Worm (Caenorhabditis elegans) whole organism, late embryonic: ENCODE results near the gene srsx-9.

ENCODE experiments used
- C08G9.2 ChIP-seq: sonication (generic microtip); optimal IDR thresholded peaks from 2 replicates; lab custom pipeline; 2016; ENCODE audit warnings: mild to moderate bottlenecking, missing genetic modification characterization, moderate library complexity, missing compliant biosample characterization
- K02D7.2 ChIP-seq: sonication (generic microtip); optimal IDR thresholded peaks from 2 replicates; lab custom pipeline; 2017; ENCODE audit warnings: mild to moderate bottlenecking, missing genetic modification characterization, missing compliant biosample characterization
- K09A11.1 ChIP-seq: sonication (generic microtip); optimal IDR thresholded peaks from 2 replicates; lab custom pipeline; 2017; ENCODE audit warnings: antibody characterized with exemption, mild to moderate bottlenecking, missing genetic modification characterization, missing compliant biosample characterization; ENCODE audit not compliant: insufficient read depth
- T23F11.4 ChIP-seq: fragments of 200-800 bp; sonication (Bioruptor generic); optimal IDR thresholded peaks from 2 replicates; lab custom pipeline; 2018; ENCODE audit warnings: mild to moderate bottlenecking, missing genetic modification characterization, missing compliant biosample characterization
- ahr-1 ChIP-seq: sonication (generic microtip); optimal IDR thresholded peaks from 2 replicates; lab custom pipeline; 2016; ENCODE audit warnings: missing genetic modification characterization, missing compliant biosample characterization
- ceh-18 ChIP-seq: sonication (generic microtip); optimal IDR thresholded peaks from 2 replicates; lab custom pipeline; 2016; ENCODE audit warnings: missing genetic modification characterization, missing compliant biosample characterization
- ceh-2 ChIP-seq: sonication (generic microtip); optimal IDR thresholded peaks from 2 replicates; lab custom pipeline; 2016; ENCODE audit warnings: missing genotype, missing genetic modification characterization, missing compliant biosample characterization
- ceh-22 ChIP-seq: sonication (generic microtip); optimal IDR thresholded peaks from 2 replicates; lab custom pipeline; 2017; ENCODE audit warnings: missing biosample characterization, missing genetic modification characterization
- ceh-30 ChIP-seq: fragments of 150-350 bp; optimal IDR thresholded peaks from 2 replicates; lab custom pipeline; 2014; ENCODE audit warnings: missing biosample characterization, missing genetic modification characterization
- ceh-31 ChIP-seq: sonication (generic microtip); optimal IDR thresholded peaks from 2 replicates; lab custom pipeline; 2016; ENCODE audit warnings: missing genetic modification characterization, missing compliant biosample characterization
- ceh-45 ChIP-seq: fragments of 200-800 bp; sonication (Bioruptor generic); IDR thresholded peaks from 2 replicates; pipeline ENCODE4 v1.3.6; 2022; ENCODE audit warnings: missing genetic modification reagents, missing genetic modification characterization, missing compliant biosample characterization
- ceh-6 ChIP-seq: fragments of 200-800 bp; sonication (Bioruptor generic); optimal IDR thresholded peaks from 2 replicates; lab custom pipeline; 2018; ENCODE audit warnings: mild to moderate bottlenecking, missing genetic modification characterization, missing compliant biosample characterization
- dve-1 ChIP-seq: sonication (generic microtip); optimal IDR thresholded peaks from 2 replicates; lab custom pipeline; 2017; ENCODE audit warnings: antibody characterized with exemption, mild to moderate bottlenecking, missing genetic modification characterization, missing compliant biosample characterization
- elt-2 ChIP-seq: sonication (generic microtip); optimal IDR thresholded peaks from 2 replicates; lab custom pipeline; 2016; ENCODE audit warnings: missing genetic modification reagents, missing genetic modification characterization, missing compliant biosample characterization
- ets-4 ChIP-seq: sonication (generic microtip); optimal IDR thresholded peaks from 2 replicates; lab custom pipeline; 2016; ENCODE audit warnings: missing genetic modification characterization, missing compliant biosample characterization
- eyg-1 ChIP-seq: sonication (generic microtip); optimal IDR thresholded peaks from 2 replicates; lab custom pipeline; 2016; ENCODE audit warnings: missing genotype, missing genetic modification characterization, missing compliant biosample characterization
- fax-1 ChIP-seq: sonication (generic microtip); optimal IDR thresholded peaks from 2 replicates; lab custom pipeline; 2016; ENCODE audit warnings: missing genotype, missing genetic modification characterization, missing compliant biosample characterization
- fkh-6 ChIP-seq: sonication (generic microtip); optimal IDR thresholded peaks from 2 replicates; lab custom pipeline; 2016; ENCODE audit warnings: missing genetic modification characterization, missing compliant biosample characterization
- hlh-15 ChIP-seq: sonication (generic microtip); optimal IDR thresholded peaks from 2 replicates; lab custom pipeline; 2016; ENCODE audit warnings: missing genetic modification characterization, missing compliant biosample characterization
- hlh-30 ChIP-seq: sonication (generic microtip); optimal IDR thresholded peaks from 2 replicates; lab custom pipeline; 2017; ENCODE audit warnings: antibody characterized with exemption, missing genetic modification characterization, missing compliant biosample characterization; ENCODE audit not compliant: insufficient read depth
- hlh-8 ChIP-seq: sonication (generic microtip); optimal IDR thresholded peaks from 2 replicates; lab custom pipeline; 2016; ENCODE audit warnings: missing genotype, missing genetic modification characterization, missing compliant biosample characterization
- lim-6 ChIP-seq: sonication (generic microtip); optimal IDR thresholded peaks from 2 replicates; lab custom pipeline; 2016; ENCODE audit warnings: missing genetic modification characterization, missing compliant biosample characterization
- lin-11 ChIP-seq: fragments of 200-800 bp; sonication (Bioruptor generic); optimal IDR thresholded peaks from 2 replicates; lab custom pipeline; 2018; ENCODE audit warnings: mild to moderate bottlenecking, missing genetic modification characterization, missing compliant biosample characterization
- madf-2 ChIP-seq: sonication (generic microtip); optimal IDR thresholded peaks from 2 replicates; lab custom pipeline; 2017; ENCODE audit warnings: missing genetic modification characterization, missing compliant biosample characterization
- nhr-11 ChIP-seq: fragments of 150-350 bp; optimal IDR thresholded peaks from 2 replicates; lab custom pipeline; 2014; ENCODE audit warnings: missing biosample characterization, missing genetic modification characterization
- nhr-232 ChIP-seq: sonication (generic microtip); optimal IDR thresholded peaks from 2 replicates; lab custom pipeline; 2016; ENCODE audit warnings: missing genetic modification characterization, missing compliant biosample characterization
- odd-2 ChIP-seq: sonication (generic microtip); optimal IDR thresholded peaks from 2 replicates; lab custom pipeline; 2017; ENCODE audit warnings: antibody characterized with exemption, mild to moderate bottlenecking, missing genetic modification characterization, missing compliant biosample characterization
- pha-2 ChIP-seq: sonication (generic microtip); optimal IDR thresholded peaks from 2 replicates; lab custom pipeline; 2017; ENCODE audit warnings: mild to moderate bottlenecking, missing genetic modification characterization, missing compliant biosample characterization
- pha-4 ChIP-seq: fragments of 150-350 bp; optimal IDR thresholded peaks from 2 replicates; lab custom pipeline; 2018; ENCODE audit warnings: missing biosample characterization, missing genetic modification reagents, missing genetic modification characterization
- pqm-1 ChIP-seq: sonication (generic microtip); optimal IDR thresholded peaks from 2 replicates; lab custom pipeline; 2016; ENCODE audit warnings: missing genetic modification characterization, missing compliant biosample characterization
- pros-1 ChIP-seq: fragments of 150-350 bp; optimal IDR thresholded peaks from 2 replicates; lab custom pipeline; 2014; ENCODE audit warnings: missing biosample characterization, missing genetic modification reagents, missing genetic modification characterization
- ref-2 ChIP-seq: sonication (generic microtip); optimal IDR thresholded peaks from 2 replicates; lab custom pipeline; 2016; ENCODE audit warnings: missing genetic modification characterization, missing compliant biosample characterization
- rnt-1 ChIP-seq: sonication (generic microtip); optimal IDR thresholded peaks from 2 replicates; lab custom pipeline; 2016; ENCODE audit warnings: missing genetic modification characterization, missing compliant biosample characterization
- sdc-2 ChIP-seq: sonication (generic microtip); optimal IDR thresholded peaks from 2 replicates; lab custom pipeline; 2016; ENCODE audit warnings: missing genotype, missing genetic modification characterization, missing compliant biosample characterization
- sox-2 ChIP-seq: fragments of 200-800 bp; sonication (Bioruptor generic); IDR thresholded peaks from 2 replicates; pipeline ENCODE4 v1.3.6; 2022; ENCODE audit warnings: missing genetic modification reagents, missing genetic modification characterization, missing compliant biosample characterization
- sox-4 ChIP-seq: sonication (generic microtip); optimal IDR thresholded peaks from 2 replicates; lab custom pipeline; 2017; ENCODE audit warnings: mild to moderate bottlenecking, missing genetic modification characterization, inconsistent platforms, missing compliant biosample characterization
- tbx-2 ChIP-seq: sonication (generic microtip); optimal IDR thresholded peaks from 2 replicates; lab custom pipeline; 2016; ENCODE audit warnings: missing genetic modification characterization, missing compliant biosample characterization
- tbx-7 ChIP-seq: sonication (generic microtip); optimal IDR thresholded peaks from 2 replicates; lab custom pipeline; 2016; ENCODE audit warnings: missing genotype, missing genetic modification characterization, missing compliant biosample characterization
- ttx-3 ChIP-seq: sonication (generic microtip); optimal IDR thresholded peaks from 2 replicates; lab custom pipeline; 2016; ENCODE audit warnings: missing genetic modification reagents, missing genetic modification characterization, missing compliant biosample characterization
- unc-42 ChIP-seq: sonication (generic microtip); optimal IDR thresholded peaks from 2 replicates; lab custom pipeline; 2016; ENCODE audit warnings: missing genotype, missing genetic modification characterization, missing compliant biosample characterization
- unc-86 ChIP-seq: sonication (generic microtip); optimal IDR thresholded peaks from 2 replicates; lab custom pipeline; 2016; ENCODE audit warnings: missing genetic modification characterization, missing compliant biosample characterization
- ztf-16 ChIP-seq: sonication (generic microtip); optimal IDR thresholded peaks from 2 replicates; lab custom pipeline; 2017; ENCODE audit warnings: missing genetic modification characterization, missing compliant biosample characterization

Gene srsx-9

ce11 chrV:4983091-4983490 is 10.2 kb upstream of the srsx-9 start, which contains the start of gene srsx-13:
TSS of gene srsx-13 (minus strand) at chrV:4983191.
- TF ChIP-seq hlh-30 (tag; lab: Kevin White, UChicago), result no peak
- no peak for TF ChIP-seq unc-42 (tag; lab: Kevin White, UChicago)
- TF ChIP-seq ceh-2 (tag; lab: Kevin White, UChicago), result no peak
- TF ChIP-seq C08G9.2 (tag; lab: Kevin White, UChicago), result no peak
- TF ChIP-seq unc-86 (tag; lab: Kevin White, UChicago), result no peak
- TF ChIP-seq sdc-2 (tag; lab: Kevin White, UChicago), result no peak
- no peak for TF ChIP-seq tbx-7 (tag; lab: Kevin White, UChicago)
- no peak for TF ChIP-seq pha-2
- TF ChIP-seq dve-1 (tag; lab: Kevin White, UChicago), result no peak
- no peak for TF ChIP-seq fkh-6 (tag; lab: Kevin White, UChicago)
- no peak for TF ChIP-seq sox-2 (GFP tag; lab: Robert Waterston, UW)
- TF ChIP-seq eyg-1 (tag; lab: Kevin White, UChicago), result no peak
- no peak for TF ChIP-seq lim-6 (tag; lab: Kevin White, UChicago)
- no peak for TF ChIP-seq ztf-16 (tag; lab: Kevin White, UChicago)
- no peak for TF ChIP-seq pros-1 (tag; lab: Kevin White, UChicago)

ce11 chrV:4980873-4981272 is 8.0 kb upstream of the srsx-9 start, which contains the start of gene srsx-12:
TSS of gene srsx-12 (minus strand) at chrV:4980973.
- TF ChIP-seq tbx-2 (no peak), pha-4 (tag; lab: Kevin White, UChicago) (no peak), elt-2 (no peak), sdc-2 (tag; lab: Kevin White, UChicago) (no peak), dve-1 (tag; lab: Kevin White, UChicago) (no peak), hlh-8 (tag; lab: Kevin White, UChicago) (no peak), sox-4 (tag; lab: Kevin White, UChicago) (no peak)

- TF ChIP-seq ceh-22 (tag; lab: Kevin White, UChicago), result no peak
- TF ChIP-seq elt-2, result no peak
- TF ChIP-seq ceh-2 (tag; lab: Kevin White, UChicago), result no peak
- no peak for TF ChIP-seq ceh-18
- TF ChIP-seq ztf-16 (tag; lab: Kevin White, UChicago), result no peak
- no peak for TF ChIP-seq ceh-30 (tag; lab: Kevin White, UChicago)
- no peak for TF ChIP-seq unc-42 (tag; lab: Kevin White, UChicago)
- TF ChIP-seq unc-86 (tag; lab: Kevin White, UChicago), result no peak
- TF ChIP-seq tbx-7 (tag; lab: Kevin White, UChicago), result no peak
- no peak for TF ChIP-seq pha-2
- no peak for TF ChIP-seq dve-1 (tag; lab: Kevin White, UChicago)
- TF ChIP-seq T23F11.4 (GFP tag; lab: Kevin White, UChicago), result no peak
- no peak for TF ChIP-seq lim-6 (tag; lab: Kevin White, UChicago)
- TF ChIP-seq ahr-1 (tag; lab: Kevin White, UChicago), result no peak
- no peak for TF ChIP-seq ceh-31 (tag; lab: Kevin White, UChicago)
Measured at ce11 chrV:4980094-4980493, 7.3 kb upstream of the srsx-9 start.

- TF ChIP-seq pqm-1 (tag; lab: Kevin White, UChicago) (no peak), ets-4 (tag; lab: Kevin White, UChicago) (no peak), tbx-7 (tag; lab: Kevin White, UChicago) (no peak), ceh-45 (GFP tag; lab: Robert Waterston, UW) (no peak), odd-2 (tag; lab: Kevin White, UChicago) (no peak), dve-1 (tag; lab: Kevin White, UChicago) (no peak)
- TF ChIP-seq, all 69 proteins: peak for 0
Measured at ce11 chrV:4979060-4979459, 6.2 kb upstream of the srsx-9 start, which contains the start of gene srsx-11. TSS of gene srsx-11 (minus strand) at chrV:4979160.

- no peak for TF ChIP-seq nhr-11 (tag; lab: Kevin White, UChicago)
- TF ChIP-seq hlh-15 (tag; lab: Kevin White, UChicago), result no peak
- TF ChIP-seq K09A11.1 (tag; lab: Kevin White, UChicago), result no peak
- no peak for TF ChIP-seq rnt-1 (tag; lab: Kevin White, UChicago)
- TF ChIP-seq nhr-232, result no peak
- no peak for TF ChIP-seq pha-4 (tag; lab: Kevin White, UChicago)
- TF ChIP-seq lin-11 (tag; lab: Kevin White, UChicago), result no peak
- TF ChIP-seq ttx-3, result no peak
- no peak for TF ChIP-seq K02D7.2
- no peak for TF ChIP-seq hlh-30 (tag; lab: Kevin White, UChicago)
- no peak for TF ChIP-seq ref-2
- TF ChIP-seq fkh-6 (tag; lab: Kevin White, UChicago), result no peak
- no peak for TF ChIP-seq fax-1
- TF ChIP-seq madf-2, result no peak
- no peak for TF ChIP-seq ceh-6 (GFP tag; lab: Kevin White, UChicago)
Measured at ce11 chrV:4977539-4977938, 4.7 kb upstream of the srsx-9 start.
